Fruit fly (Drosophila melanogaster): ENCODE results near the gene cdm.

The cdm gene

DNA sequence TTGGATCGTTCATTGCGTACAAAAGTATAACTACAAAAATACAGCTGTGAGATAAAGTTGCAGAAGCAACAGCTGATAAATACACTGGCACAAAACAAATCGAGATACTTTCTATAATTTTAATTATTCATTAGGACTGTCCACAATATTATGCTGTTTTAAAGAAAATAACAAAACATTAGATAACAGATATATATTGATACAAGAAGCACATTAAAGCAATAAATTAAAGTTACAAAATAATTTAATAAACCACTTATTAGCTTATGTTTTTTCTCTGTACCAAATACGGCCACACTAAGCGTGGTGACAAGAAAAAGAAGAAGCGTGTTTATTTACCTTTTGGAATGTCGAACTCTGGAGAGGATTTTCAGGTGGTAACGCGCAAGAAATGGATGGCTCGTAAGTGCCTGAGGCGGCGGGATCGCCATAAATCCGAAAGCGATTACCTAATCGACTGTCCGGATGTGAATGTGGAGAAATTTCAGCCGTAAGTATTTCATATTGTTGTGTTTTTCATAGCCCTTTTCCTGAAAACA, 37.0 kb upstream of the cdm start, which contains the start of the genes CG7988 and CG7183 (continued):
- TF ChIP-seq Trl (optimal IDR thresholded peaks at IDR 0.05) (no peak), Trl (GFP tag; optimal IDR thresholded peaks at IDR 0.05) (peak; percentile 95), CG4707 (GFP tag; optimal IDR thresholded peaks at IDR 0.05) (peak; percentile 89), esg (GFP tag; conservative IDR thresholded peaks at IDR 0.05) (peak; percentile 98), Xrp1 (GFP tag; IDR thresholded peaks at IDR 0.05) (peak; percentile 99), CG9797 (GFP tag; optimal IDR thresholded peaks at IDR 0.05) (peak; percentile 89), Sox102F (GFP tag; optimal IDR thresholded peaks at IDR 0.05) (peak; percentile 99), schlank (tag; optimal IDR thresholded peaks at IDR 0.05) (peak; percentile 85), CG2129 (GFP tag; IDR thresholded peaks at IDR 0.05; ENCODE audit: partially characterized antibody) (no peak), CG11093 (GFP tag; IDR thresholded peaks at IDR 0.05) (peak; percentile 98), pzg (GFP tag; optimal IDR thresholded peaks at IDR 0.05) (peak; percentile 41), ap (GFP tag; IDR thresholded peaks at IDR 0.05) (peak; percentile 98), CG8388 (GFP tag; optimal IDR thresholded peaks at IDR 0.05) (peak; percentile 98), ken (GFP tag; IDR thresholded peaks at IDR 0.05) (peak; percentile 96), Sry-δ (GFP tag; optimal IDR thresholded peaks at IDR 0.05) (peak; percentile 68), CG4282 (GFP tag; optimal IDR thresholded peaks at IDR 0.05) (peak; percentile 70), CG31224 (GFP tag; IDR thresholded peaks at IDR 0.05) (peak; percentile 95), slbo (GFP tag; IDR thresholded peaks at IDR 0.05) (peak; percentile 99), CG10462 (GFP tag; optimal IDR thresholded peaks at IDR 0.05) (peak; percentile 96), sob (GFP tag; IDR thresholded peaks at IDR 0.05) (peak; percentile 99), ATbp (GFP tag; optimal IDR thresholded peaks at IDR 0.05) (peak; percentile 94), CG12104 (GFP tag; optimal IDR thresholded peaks at IDR 0.05) (peak; percentile 95), Dad (GFP tag; optimal IDR thresholded peaks at IDR 0.05) (peak; percentile 92), CkIIα-i1 (GFP tag; IDR thresholded peaks at IDR 0.05) (peak; percentile 67), ind (GFP tag; optimal IDR thresholded peaks at IDR 0.05) (peak; percentile 97), CG17568 (GFP tag; optimal IDR thresholded peaks at IDR 0.05) (no peak), CG10565 (GFP tag; optimal IDR thresholded peaks at IDR 0.05) (peak; percentile 87), chif (GFP tag; optimal IDR thresholded peaks at IDR 0.05) (peak; percentile 93 to 98), Mad (GFP tag; optimal IDR thresholded peaks at IDR 0.05) (peak; percentile 96), CG15011 (GFP tag; optimal IDR thresholded peaks at IDR 0.05) (peak; percentile 90), gcm2 (GFP tag; optimal IDR thresholded peaks at IDR 0.05) (peak; percentile 84), dm (GFP tag; optimal IDR thresholded peaks at IDR 0.05) (peak; percentile 91), CG6654 (GFP tag; optimal IDR thresholded peaks at IDR 0.05) (peak; percentile 74), br (optimal IDR thresholded peaks at IDR 0.05) (no peak), B-H1 (GFP tag; IDR thresholded peaks at IDR 0.05) (peak; percentile 98), CG7372 (GFP tag; IDR thresholded peaks at IDR 0.05) (peak; percentile 97), Nf-YB (GFP tag; optimal IDR thresholded peaks at IDR 0.05) (peak; percentile 89), CG32767 (GFP tag; IDR thresholded peaks at IDR 0.05) (peak; percentile 98), CG1832 (GFP tag; optimal IDR thresholded peaks at IDR 0.05) (no peak), CG15696 (tag; optimal IDR thresholded peaks at IDR 0.05) (peak; percentile 97), salm (tag; optimal IDR thresholded peaks at IDR 0.05) (peak; percentile 97), CG9932 (GFP tag; IDR thresholded peaks at IDR 0.05) (peak; percentile 98), CG34224 (GFP tag; IDR thresholded peaks at IDR 0.05; ENCODE audit: partially characterized antibody) (no peak), Myb (GFP tag; optimal IDR thresholded peaks at IDR 0.05) (peak; percentile 81), pb (GFP tag; optimal IDR thresholded peaks at IDR 0.05) (peak; percentile 73), zen2 (GFP tag; IDR thresholded peaks at IDR 0.05; ENCODE audit: partially characterized antibody) (no peak), CG10274 (GFP tag; optimal IDR thresholded peaks at IDR 0.05) (peak; percentile 73), CG32532 (GFP tag; IDR thresholded peaks at IDR 0.05) (peak; percentile 99), CG2116 (GFP tag; optimal IDR thresholded peaks at IDR 0.05) (peak; percentile 90), dysf (GFP tag; IDR thresholded peaks at IDR 0.05) (peak; percentile 99), Sox100B (GFP tag; optimal IDR thresholded peaks at IDR 0.05) (peak; percentile 97), CG1529 (GFP tag; optimal IDR thresholded peaks at IDR 0.05) (peak; percentile 94)
